Worm (Caenorhabditis elegans) whole organism, L4 larva: ENCODE measurements around the gene str-20.

ENCODE experiments used
- D1046.2 ChIP-seq: fragments of 200-800 bp; sonication (Bioruptor generic); IDR thresholded peaks from 2 replicates; pipeline ENCODE4 v1.3.6; 2022; ENCODE audit warnings: missing genetic modification characterization, missing compliant biosample characterization
- F10B5.3 ChIP-seq: sonication (generic microtip); optimal IDR thresholded peaks from 2 replicates; lab custom pipeline; 2016; ENCODE audit warnings: mild to moderate bottlenecking, missing genetic modification characterization, missing compliant biosample characterization
- F37D6.2 ChIP-seq: sonication (generic microtip); optimal IDR thresholded peaks from 2 replicates; lab custom pipeline; 2016; ENCODE audit warnings: mild to moderate bottlenecking, missing genetic modification characterization, missing compliant biosample characterization
- F49E8.2 ChIP-seq: sonication (generic microtip); optimal IDR thresholded peaks from 2 replicates; lab custom pipeline; 2016; ENCODE audit warnings: missing compliant biosample characterization, mild to moderate bottlenecking, missing genetic modification characterization, borderline replicate concordance
- T20F7.1 ChIP-seq: fragments of 200-800 bp; sonication (Bioruptor generic); optimal IDR thresholded peaks from 2 replicates; lab custom pipeline; 2018; ENCODE audit warnings: mild to moderate bottlenecking, missing genetic modification characterization, missing compliant biosample characterization
- T26A8.4 ChIP-seq: fragments of 200-800 bp; sonication (Bioruptor generic); IDR thresholded peaks from 2 replicates; pipeline ENCODE4 v1.3.6; 2022; ENCODE audit warnings: missing genetic modification characterization, missing compliant biosample characterization
- Y5F2A.4 ChIP-seq: fragments of 200-800 bp; sonication (Bioruptor generic); optimal IDR thresholded peaks from 2 replicates; lab custom pipeline; 2018; ENCODE audit warnings: mild to moderate bottlenecking, missing genetic modification characterization, missing compliant biosample characterization
- Y75B8A.6 ChIP-seq: fragments of 200-800 bp; sonication (Bioruptor generic); IDR thresholded peaks from 2 replicates; pipeline ENCODE4 v1.3.6; 2022; ENCODE audit warnings: missing genetic modification reagents, missing genetic modification characterization, missing compliant biosample characterization
- aha-1 ChIP-seq: fragments of 150-350 bp; peaks from one replicate; lab custom pipeline; 2014; ENCODE audit warnings: missing biosample characterization, missing genetic modification characterization
- ama-1 ChIP-seq: fragments of 150-350 bp; optimal IDR thresholded peaks from 2 replicates; lab custom pipeline; 2014; ENCODE audit warnings: inconsistent platforms, mixed read lengths
- ceh-28 ChIP-seq: fragments of 150-350 bp; optimal IDR thresholded peaks from 2 replicates; lab custom pipeline; 2014; ENCODE audit warnings: missing biosample characterization, missing genetic modification reagents, missing genetic modification characterization
- ceh-32 ChIP-seq: sonication (generic microtip); optimal IDR thresholded peaks from 2 replicates; lab custom pipeline; 2016; ENCODE audit warnings: mild to moderate bottlenecking, missing genetic modification characterization, missing compliant biosample characterization; ENCODE audit not compliant: poor library complexity
- ceh-44 ChIP-seq: fragments of 200-800 bp; sonication (Bioruptor generic); IDR thresholded peaks from 2 replicates; pipeline ENCODE4 v1.3.6; 2022; ENCODE audit warnings: missing genetic modification reagents, missing genetic modification characterization, missing compliant biosample characterization
- ces-1 ChIP-seq: fragments of 150-350 bp; sonication (generic microtip); optimal IDR thresholded peaks from 4 replicates; lab custom pipeline; 2014; ENCODE audit warnings: missing biosample characterization, missing genetic modification reagents, missing genetic modification characterization
- daf-12 ChIP-seq: fragments of 150-350 bp; optimal IDR thresholded peaks from 2 replicates; lab custom pipeline; 2014; ENCODE audit warnings: missing biosample characterization, missing genetic modification reagents, missing genetic modification characterization
- dmd-6 ChIP-seq: fragments of 200-800 bp; sonication (Bioruptor generic); IDR thresholded peaks from 2 replicates; pipeline ENCODE4 v1.3.6; 2022; ENCODE audit warnings: missing genetic modification reagents, missing genetic modification characterization, missing compliant biosample characterization
- dmd-8 ChIP-seq: fragments of 200-800 bp; sonication (Bioruptor generic); IDR thresholded peaks from 2 replicates; pipeline ENCODE4 v1.3.6; 2022; ENCODE audit warnings: missing genetic modification characterization, missing compliant biosample characterization
- dpl-1 ChIP-seq: fragments of 150-350 bp; optimal IDR thresholded peaks from 2 replicates; lab custom pipeline; 2014; ENCODE audit warnings: missing biosample characterization, missing genetic modification reagents, missing genetic modification characterization
- duxl-1 ChIP-seq: sonication (generic microtip); optimal IDR thresholded peaks from 2 replicates; lab custom pipeline; 2016; ENCODE audit warnings: mild to moderate bottlenecking, missing genetic modification characterization, moderate library complexity, missing compliant biosample characterization; ENCODE audit not compliant: poor library complexity
- dve-1 ChIP-seq: sonication (generic microtip); optimal IDR thresholded peaks from 2 replicates; lab custom pipeline; 2017; ENCODE audit warnings: antibody characterized with exemption, mild to moderate bottlenecking, missing genetic modification characterization, missing compliant biosample characterization; ENCODE audit not compliant: insufficient read depth
- fkh-10 ChIP-seq: fragments of 150-350 bp; optimal IDR thresholded peaks from 2 replicates; lab custom pipeline; 2014; ENCODE audit warnings: missing biosample characterization, missing genetic modification reagents, missing genetic modification characterization
- fos-1 ChIP-seq: fragments of 150-350 bp; optimal IDR thresholded peaks from 2 replicates; lab custom pipeline; 2014; ENCODE audit warnings: missing biosample characterization, missing genetic modification characterization
- gei-8 ChIP-seq: fragments of 200-800 bp; sonication (Bioruptor generic); optimal IDR thresholded peaks from 2 replicates; lab custom pipeline; 2018; ENCODE audit warnings: mild to moderate bottlenecking, missing genetic modification characterization, missing compliant biosample characterization
- hif-1 ChIP-seq, 2 experiments: sonication (generic microtip); optimal IDR thresholded peaks; 2 replicates each; lab custom pipeline; 2016 to 2017; ENCODE audit warnings: missing compliant biosample characterization in 2 of 2, missing genetic modification characterization in 2 of 2, missing genetic modification reagents in 2 of 2, missing genotype in 2 of 2, mild to moderate bottlenecking in 1 of 2
- hmg-1.1 ChIP-seq: fragments of 200-800 bp; sonication (Bioruptor generic); IDR thresholded peaks from 2 replicates; pipeline ENCODE4 v1.3.6; 2022; ENCODE audit warnings: missing genetic modification reagents, missing genetic modification characterization, missing compliant biosample characterization
- jun-1 ChIP-seq: fragments of 150-350 bp; optimal IDR thresholded peaks from 2 replicates; lab custom pipeline; 2014; ENCODE audit warnings: missing biosample characterization, missing genetic modification reagents, missing genetic modification characterization
- lim-7 ChIP-seq: fragments of 200-800 bp; sonication (Bioruptor generic); IDR thresholded peaks from 2 replicates; pipeline ENCODE4 v1.3.6; 2022; ENCODE audit warnings: missing genetic modification characterization, missing compliant biosample characterization
- lin-13 ChIP-seq: fragments of 150-350 bp; optimal IDR thresholded peaks from 2 replicates; lab custom pipeline; 2014; ENCODE audit warnings: missing biosample characterization, missing genetic modification reagents, missing genetic modification characterization
- lin-38 ChIP-seq: fragments of 200-800 bp; sonication (Bioruptor generic); IDR thresholded peaks from 2 replicates; pipeline ENCODE4 v1.3.6; 2022; ENCODE audit warnings: missing genetic modification reagents, missing genetic modification characterization, missing compliant biosample characterization
- lsy-2 ChIP-seq, 2 experiments: fragments of 150-350 bp in 1 of 2; sonication (generic microtip) in 1 of 2; optimal IDR thresholded peaks; 2 replicates each; lab custom pipeline; 2014 to 2017; ENCODE audit warnings: missing biosample characterization in 2 of 2, missing genetic modification characterization in 2 of 2
- mdl-1 ChIP-seq, 2 experiments: fragments of 150-350 bp in 1 of 2; sonication (generic microtip) in 1 of 2; optimal IDR thresholded peaks; 2 replicates each; lab custom pipeline; 2014 to 2017; ENCODE audit warnings: missing biosample characterization in 2 of 2, missing genetic modification characterization in 2 of 2
- mdt-29 ChIP-seq: fragments of 200-800 bp; sonication (Bioruptor generic); IDR thresholded peaks from 2 replicates; pipeline ENCODE4 v1.3.6; 2022; ENCODE audit warnings: missing genetic modification reagents, missing genetic modification characterization, missing compliant biosample characterization
- mep-1 ChIP-seq: fragments of 150-350 bp; sonication (generic microtip); optimal IDR thresholded peaks from 3 replicates; lab custom pipeline; 2014; ENCODE audit warnings: missing biosample characterization, missing genetic modification characterization
- nhr-102 ChIP-seq: sonication (generic microtip); optimal IDR thresholded peaks from 2 replicates; lab custom pipeline; 2016; ENCODE audit warnings: mild to moderate bottlenecking, missing genetic modification characterization, moderate library complexity, missing compliant biosample characterization
- nhr-111 ChIP-seq: fragments of 200-800 bp; sonication (Bioruptor generic); optimal IDR thresholded peaks from 2 replicates; lab custom pipeline; 2018; ENCODE audit warnings: mild to moderate bottlenecking, missing genetic modification characterization, missing compliant biosample characterization
- nhr-77 ChIP-seq: fragments of 150-350 bp; optimal IDR thresholded peaks from 2 replicates; lab custom pipeline; 2014; ENCODE audit warnings: missing biosample characterization, missing genetic modification characterization
- rbr-2 ChIP-seq: sonication (generic microtip); optimal IDR thresholded peaks from 2 replicates; lab custom pipeline; 2016; ENCODE audit warnings: missing genotype, missing genetic modification characterization, missing compliant biosample characterization
- saeg-2 ChIP-seq: fragments of 200-800 bp; sonication (Bioruptor generic); IDR thresholded peaks from 2 replicates; pipeline ENCODE4 v1.3.6; 2022; ENCODE audit warnings: missing genetic modification reagents, missing genetic modification characterization, missing compliant biosample characterization
- sdz-12 ChIP-seq: fragments of 200-800 bp; sonication (Bioruptor generic); optimal IDR thresholded peaks from 2 replicates; lab custom pipeline; 2018; ENCODE audit warnings: mild to moderate bottlenecking, missing genetic modification characterization, missing compliant biosample characterization
- set-16 ChIP-seq: fragments of 200-800 bp; sonication (Bioruptor generic); IDR thresholded peaks from 2 replicates; pipeline ENCODE4 v1.3.6; 2022; ENCODE audit warnings: missing genetic modification reagents, missing genetic modification characterization, missing compliant biosample characterization
- skn-1 ChIP-seq: fragments of 150-350 bp; optimal IDR thresholded peaks from 2 replicates; lab custom pipeline; 2014; ENCODE audit warnings: missing biosample characterization, missing genetic modification characterization
- snpc-1.2 ChIP-seq: fragments of 200-800 bp; sonication (Bioruptor generic); IDR thresholded peaks from 2 replicates; pipeline ENCODE4 v1.3.6; 2022; ENCODE audit warnings: missing genetic modification reagents, missing genetic modification characterization, missing compliant biosample characterization
- snpc-4 ChIP-seq: fragments of 150-350 bp; optimal IDR thresholded peaks from 2 replicates; lab custom pipeline; 2014; ENCODE audit warnings: missing biosample characterization, missing genetic modification characterization
- spr-1 ChIP-seq: sonication (generic microtip); optimal IDR thresholded peaks from 2 replicates; lab custom pipeline; 2016; ENCODE audit warnings: mild to moderate bottlenecking, missing genetic modification characterization, missing compliant biosample characterization
- spr-3 ChIP-seq: fragments of 200-800 bp; sonication (Bioruptor generic); optimal IDR thresholded peaks from 2 replicates; lab custom pipeline; 2018; ENCODE audit warnings: mild to moderate bottlenecking, missing genetic modification characterization, missing compliant biosample characterization
- tag-97 ChIP-seq: fragments of 200-800 bp; sonication (Bioruptor generic); IDR thresholded peaks from 2 replicates; pipeline ENCODE4 v1.3.6; 2022; ENCODE audit warnings: missing genetic modification characterization, missing compliant biosample characterization
- unc-39 ChIP-seq: sonication (generic microtip); optimal IDR thresholded peaks from 2 replicates; lab custom pipeline; 2017; ENCODE audit warnings: missing biosample characterization, missing genetic modification characterization
- unc-62 ChIP-seq, 3 experiments: fragments of 150-350 bp in 1 of 3; sonication (generic microtip); optimal IDR thresholded peaks in 2 of 3; peaks in 1 of 3; 1 replicate in 1 of 3; 2 replicates in 2 of 3; lab custom pipeline; 2014 to 2017; ENCODE audit warnings: missing biosample characterization in 3 of 3, missing genetic modification characterization in 3 of 3, missing genetic modification reagents in 3 of 3, missing genotype in 1 of 3
- vab-7 ChIP-seq: fragments of 200-800 bp; sonication (Bioruptor generic); IDR thresholded peaks from 2 replicates; pipeline ENCODE4 v1.3.6; 2022; ENCODE audit warnings: missing genetic modification reagents, missing genetic modification characterization, missing compliant biosample characterization
- zip-2 ChIP-seq: fragments of 150-350 bp; optimal IDR thresholded peaks from 2 replicates; lab custom pipeline; 2014; ENCODE audit warnings: missing biosample characterization, missing genetic modification characterization
- ztf-11 ChIP-seq: fragments of 150-350 bp; optimal IDR thresholded peaks from 2 replicates; lab custom pipeline; 2014; ENCODE audit warnings: missing biosample characterization, missing genetic modification characterization
- ztf-7 ChIP-seq: fragments of 150-350 bp; optimal IDR thresholded peaks from 2 replicates; lab custom pipeline; 2014; ENCODE audit warnings: missing biosample characterization, missing genetic modification characterization

Gene str-20

DNA sequence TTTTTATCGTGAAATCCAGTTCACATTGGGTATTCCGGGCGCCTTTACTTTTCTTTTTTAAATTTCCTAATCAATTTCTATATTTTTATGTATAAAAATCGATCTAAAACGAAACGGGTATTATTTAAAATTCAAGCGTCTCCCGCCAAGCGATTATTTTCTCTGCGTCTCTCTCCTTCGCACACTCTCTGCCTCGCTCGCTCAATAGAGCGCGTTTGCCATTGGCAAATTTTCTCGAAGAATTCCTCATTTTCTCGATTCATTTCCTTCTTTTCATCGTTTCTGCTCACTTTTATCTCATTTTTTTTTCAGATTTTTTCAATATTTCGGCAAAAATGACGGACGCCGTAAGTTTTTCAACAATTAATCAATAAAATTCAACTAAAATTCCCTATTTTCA is 17.0 kb downstream of the str-20 start, which contains the start of gene sti-1 (continued):
- TF ChIP-seq lim-7 (no peak), sdz-12 (no peak), hmg-1.1 (GFP tag; lab: Robert Waterston, UW) (peak; percentile 72), rbr-2 (tag; lab: Kevin White, UChicago) (peak; percentile 68), zip-2 (tag; lab: Kevin White, UChicago) (no peak), dve-1 (tag; lab: Kevin White, UChicago) (peak; percentile 81), set-16 (GFP tag; lab: Robert Waterston, UW) (no peak), ztf-11 (no peak), dmd-6 (GFP tag; lab: Robert Waterston, UW) (peak; percentile 30; the same call in 1 of the 2 replicates), F37D6.2 (tag; lab: Kevin White, UChicago) (peak; percentile 17), ceh-44 (GFP tag; lab: Robert Waterston, UW) (no peak), daf-12 (tag; lab: Kevin White, UChicago) (no peak), vab-7 (GFP tag; lab: Robert Waterston, UW) (no peak), mdt-29 (GFP tag; lab: Robert Waterston, UW) (no peak), duxl-1 (tag; lab: Kevin White, UChicago) (peak; percentile 81), T26A8.4 (peak; percentile 55; the same call in 1 of the 2 replicates), tag-97 (GFP tag; lab: Robert Waterston, UW) (no peak), unc-39 (tag; lab: Kevin White, UChicago) (no peak), dpl-1 (peak; percentile 96), nhr-102 (tag; lab: Kevin White, UChicago) (peak; percentile 60), Y75B8A.6 (GFP tag; lab: Robert Waterston, UW) (no peak), jun-1 (tag; lab: Kevin White, UChicago) (peak; percentile 32), dmd-8 (GFP tag; lab: Robert Waterston, UW) (no peak), F10B5.3 (no peak), mep-1 (peak; percentile 80), skn-1 (tag; lab: Kevin White, UChicago) (no peak), unc-62 (GFP tag; optimal IDR thresholded peaks at IDR 0.05 in 1 of 2; lab: Kevin White, UChicago) (no peak), unc-62 (tag; optimal IDR thresholded peaks at IDR 0.05; lab: Kevin White, UChicago) (no peak), ces-1 (GFP tag; lab: Kevin White, UChicago) (no peak), lin-13 (GFP tag; lab: Kevin White, UChicago) (peak; percentile 70), aha-1 (tag; lab: Kevin White, UChicago) (peak; percentile 88), ceh-28 (tag; lab: Kevin White, UChicago) (no peak), gei-8 (GFP tag; lab: Kevin White, UChicago) (no peak), D1046.2 (no peak), fkh-10 (GFP tag; lab: Kevin White, UChicago) (peak; percentile 35), T20F7.1 (GFP tag; lab: Kevin White, UChicago) (no peak), nhr-77 (tag; lab: Kevin White, UChicago) (peak; percentile 95), spr-1 (tag; lab: Kevin White, UChicago) (peak; percentile 15), snpc-1.2 (GFP tag; lab: Robert Waterston, UW) (no peak), lsy-2 (tag; optimal IDR thresholded peaks at IDR 0.05; lab: Kevin White, UChicago) (peak in 1 of 2 experiments; percentile 90), F49E8.2 (tag; lab: Kevin White, UChicago) (peak; percentile 26), ama-1 (lab: Kevin White, UChicago) (no peak), spr-3 (no peak), snpc-4 (tag; lab: Kevin White, UChicago) (no peak), ceh-32 (tag; lab: Kevin White, UChicago) (no peak), lin-38 (GFP tag; lab: Robert Waterston, UW) (peak; percentile 98), ztf-7 (tag; lab: Kevin White, UChicago) (peak; percentile 79), fos-1 (tag; lab: Kevin White, UChicago) (no peak), mdl-1 (tag; optimal IDR thresholded peaks at IDR 0.05; lab: Kevin White, UChicago) (peak in 1 of 2 experiments; percentile 54), nhr-111 (GFP tag; lab: Kevin White, UChicago) (no peak), saeg-2 (no peak), Y5F2A.4 (GFP tag; lab: Kevin White, UChicago) (no peak), hif-1 (tag; optimal IDR thresholded peaks at IDR 0.05; lab: Kevin White, UChicago) (peak in 1 of 2 experiments; percentile 41)
